Fruit fly (Drosophila melanogaster) Kc167 (cell line): Measurements from ENCODE around the gene sip1.

Experiments
- Myc ChIP-seq: fragments of >200 bp; optimal IDR thresholded peaks from 2 replicates; lab custom pipeline; 2017; ENCODE audit warnings: missing external identifiers
- Sin3A ChIP-seq: fragments of >200 bp; optimal IDR thresholded peaks from 2 replicates; lab custom pipeline; 2018; ENCODE audit warnings: missing external identifiers
- h ChIP-seq: fragments of >200 bp; optimal IDR thresholded peaks from 3 replicates; lab custom pipeline; 2018; ENCODE audit warnings: missing external identifiers
- insv ChIP-seq: fragments of >200 bp; optimal IDR thresholded peaks from 3 replicates; lab custom pipeline; 2018; ENCODE audit warnings: missing external identifiers
- psq ChIP-seq: fragments of >200 bp; optimal IDR thresholded peaks from 2 replicates; lab custom pipeline; 2017; ENCODE audit warnings: missing external identifiers
- ttk ChIP-seq: sonication (Bioruptor generic); optimal IDR thresholded peaks from 2 replicates; lab custom pipeline; 2017; ENCODE audit warnings: missing external identifiers

Gene sip1

DNA sequence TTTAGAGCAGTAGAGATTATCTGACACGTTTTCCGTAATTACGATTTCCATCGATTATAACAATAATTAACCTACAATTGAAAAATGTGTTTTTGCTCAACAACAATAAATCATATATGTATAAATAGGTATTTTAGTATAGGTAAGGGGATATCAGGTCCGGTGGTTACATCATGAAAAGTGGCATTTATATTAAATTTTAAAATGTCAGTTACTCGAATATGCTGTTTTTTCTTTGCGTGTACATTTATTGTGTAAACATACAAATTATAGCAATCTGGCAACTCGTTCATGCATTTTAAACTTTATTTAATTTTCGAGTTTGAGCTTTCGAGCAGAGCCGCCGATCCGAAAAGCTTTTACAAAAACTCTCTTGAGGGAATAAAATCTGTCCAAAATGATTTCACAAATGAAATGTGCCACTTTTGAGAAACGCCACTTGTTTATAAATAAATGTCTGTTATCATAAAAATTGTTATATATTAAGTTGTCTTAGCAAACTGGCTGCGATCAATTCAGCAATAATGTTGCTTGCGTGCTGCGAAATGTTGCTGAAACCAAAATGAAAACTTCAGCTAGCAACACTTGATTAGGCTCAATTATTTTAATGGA, 22.8 kb downstream of the sip1 start:
- TF ChIP-seq Sin3A (lab: Kevin White, UChicago) (no peak), insv (no peak)

- TF ChIP-seq psq (no peak), h (lab: Kevin White, UChicago) (no peak), Myc (lab: Kevin White, UChicago) (no peak), Sin3A (lab: Kevin White, UChicago) (no peak), ttk (lab: Kevin White, UChicago) (no peak), insv (no peak)
These were observed 25.0 kb downstream of the sip1 start, which contains the start of gene CG11029 for dm6 chr2L:5745857-5746256. CG11029 (plus strand) TSS chr2L:5746157.

DNA sequence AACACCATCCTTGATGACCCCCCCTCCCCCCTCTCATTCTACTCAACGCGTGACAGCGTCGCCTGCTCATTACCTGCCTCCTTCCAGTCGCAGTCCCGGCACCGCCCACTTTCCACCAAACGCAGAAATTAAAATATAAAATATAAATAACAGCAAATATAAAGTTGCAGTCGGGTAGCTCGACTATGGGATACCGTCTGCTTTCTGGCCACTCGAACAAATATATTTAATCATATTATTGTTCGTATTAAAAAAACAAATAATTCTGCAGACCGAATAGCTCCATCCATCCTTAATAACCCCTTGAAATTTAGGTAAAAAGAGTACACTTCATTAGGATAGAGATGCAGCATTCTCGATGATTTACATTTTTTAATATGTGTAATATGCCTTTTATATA, 27.3 kb downstream of the sip1 start:
- TF ChIP-seq insv = no peak
- TF ChIP-seq Sin3A (lab: Kevin White, UChicago) = no peak
- no peak for TF ChIP-seq ttk (lab: Kevin White, UChicago)
- TF ChIP-seq h (lab: Kevin White, UChicago) = no peak
- no peak for TF ChIP-seq psq
- no peak for TF ChIP-seq Myc (lab: Kevin White, UChicago)

dm6 chr2L:5751448-5751847, 30.6 kb downstream of the sip1 start:
- no peak for TF ChIP-seq Myc (lab: Kevin White, UChicago)
- TF ChIP-seq psq = no peak
- no peak for TF ChIP-seq ttk (lab: Kevin White, UChicago)
- no peak for TF ChIP-seq insv
- TF ChIP-seq Sin3A (lab: Kevin White, UChicago) = no peak
- no peak for TF ChIP-seq h (lab: Kevin White, UChicago)

DNA sequence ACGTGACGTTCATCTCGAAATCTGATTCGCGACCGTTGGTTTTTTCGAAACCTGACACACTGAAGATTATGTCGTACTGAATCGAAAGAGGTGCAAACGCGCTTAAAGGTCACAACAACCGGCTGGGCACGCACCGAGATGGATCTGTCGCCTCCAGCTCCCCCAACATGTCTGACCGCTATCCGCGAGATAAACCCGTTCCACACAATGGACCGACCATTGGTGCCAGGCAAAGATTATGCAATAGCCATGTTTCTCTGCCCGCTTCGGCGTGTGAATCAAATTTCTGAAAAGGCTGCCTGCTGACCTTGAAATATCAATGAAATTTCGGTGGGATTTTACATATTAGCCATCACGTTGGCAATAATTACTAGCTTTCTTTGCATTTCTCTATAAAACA, 44.3 kb downstream of the sip1 start:
- TF ChIP-seq insv (no peak), ttk (lab: Kevin White, UChicago) (no peak), psq (no peak), Sin3A (lab: Kevin White, UChicago) (no peak), Myc (lab: Kevin White, UChicago) (no peak), h (lab: Kevin White, UChicago) (no peak)

DNA sequence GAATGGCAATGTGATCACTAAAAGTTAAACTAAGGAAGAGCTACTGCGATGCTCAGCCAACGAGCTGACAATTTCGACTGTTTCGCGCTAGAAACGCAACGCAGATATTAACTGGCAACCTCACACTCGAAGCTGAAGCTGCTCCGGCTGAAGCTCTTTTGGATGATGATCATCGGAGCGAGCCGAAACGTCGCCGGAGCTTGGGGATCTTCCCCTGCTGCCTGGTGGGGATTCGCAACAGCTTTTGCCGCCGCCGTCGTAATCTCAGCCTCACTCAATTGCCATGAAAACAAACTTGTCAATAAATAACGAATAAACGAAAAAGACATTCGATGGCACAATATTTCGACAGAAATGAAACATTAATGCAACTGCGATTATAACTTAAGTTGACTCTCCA, 45.2 kb downstream of the sip1 start, which contains the start of gene obst-E:
Gene obst-E, minus strand, starts transcription at position 101 of the 400 bp plus-strand sequence.
- TF ChIP-seq Myc (lab: Kevin White, UChicago) (no peak), Sin3A (lab: Kevin White, UChicago) (no peak), h (lab: Kevin White, UChicago) (no peak)

- TF ChIP-seq psq (no peak), insv (no peak), ttk (lab: Kevin White, UChicago) (no peak), h (lab: Kevin White, UChicago) (no peak), Sin3A (lab: Kevin White, UChicago) (no peak)
These were observed 45.7 kb downstream of the sip1 start for dm6 chr2L:5766498-5767008.

dm6 chr2L:5771179-5771578, 50.3 kb downstream of the sip1 start:
- TF ChIP-seq ttk (lab: Kevin White, UChicago) (no peak), psq (no peak), insv (no peak), Sin3A (lab: Kevin White, UChicago) (no peak), Myc (lab: Kevin White, UChicago) (no peak), h (lab: Kevin White, UChicago) (no peak)

DNA sequence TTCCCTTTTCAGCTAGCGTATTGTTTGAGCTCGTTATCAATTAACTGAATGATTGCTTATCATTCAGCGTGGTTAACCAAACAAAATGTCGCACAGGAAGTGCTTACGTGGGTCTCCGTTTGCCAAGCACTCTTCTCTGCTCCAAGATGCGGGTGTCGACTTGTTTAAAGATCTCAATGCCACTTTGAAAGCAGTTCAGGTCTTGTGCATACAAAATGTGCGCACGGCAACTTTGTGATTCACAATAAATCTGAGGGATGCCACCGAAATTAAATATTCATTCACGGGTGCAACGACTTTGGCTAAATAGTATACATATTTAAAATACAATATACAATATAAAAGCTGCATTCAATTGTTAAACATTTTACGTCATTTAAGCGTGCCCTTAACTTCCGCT, 51.4 kb downstream of the sip1 start:
- no peak for TF ChIP-seq psq
- no peak for TF ChIP-seq Sin3A (lab: Kevin White, UChicago)
- TF ChIP-seq h (lab: Kevin White, UChicago) = no peak
- no peak for TF ChIP-seq ttk (lab: Kevin White, UChicago)
- no peak for TF ChIP-seq Myc (lab: Kevin White, UChicago)
- no peak for TF ChIP-seq insv
